Fruit fly (Drosophila melanogaster) whole organism, embryonic: Measurements from ENCODE around the gene CG6441.

ENCODE experiments used
- Atf-2 ChIP-seq: fragments of 200-800 bp; sonication (Bioruptor generic); optimal IDR thresholded peaks from 2 replicates; lab custom pipeline; 2016; ENCODE audit warnings: missing biosample characterization, missing genetic modification characterization
- Bgb ChIP-seq: fragments of 200-800 bp; sonication (Bioruptor generic); IDR thresholded peaks from 2 replicates; pipeline ENCODE4 v1.3.6; 2022; ENCODE audit warnings: missing biosample characterization, missing genetic modification characterization; ENCODE audit not compliant: partially characterized antibody
- Blimp-1 ChIP-seq: fragments of 200-800 bp; sonication (Bioruptor generic); optimal IDR thresholded peaks from 3 replicates; lab custom pipeline; 2018; ENCODE audit warnings: missing biosample characterization, missing genetic modification characterization, mild to moderate bottlenecking, moderate library complexity, missing genetic modification reagents
- CG10147 ChIP-seq: fragments of 200-800 bp; sonication (Bioruptor generic); optimal IDR thresholded peaks from 2 replicates; lab custom pipeline; 2019; ENCODE audit warnings: missing biosample characterization, mild to moderate bottlenecking, missing genetic modification characterization, moderate library complexity
- CG12155 ChIP-seq: fragments of 200-800 bp; sonication (Bioruptor generic); optimal IDR thresholded peaks from 3 replicates; lab custom pipeline; 2016; ENCODE audit warnings: missing biosample characterization, missing genetic modification characterization
- CG13287 ChIP-seq: fragments of 200-800 bp; sonication (Bioruptor generic); IDR thresholded peaks from 2 replicates; pipeline ENCODE4 v1.3.6; 2022; ENCODE audit warnings: missing biosample characterization, missing genetic modification characterization; ENCODE audit not compliant: partially characterized antibody
- CG13296 ChIP-seq: fragments of 200-800 bp; sonication (Bioruptor generic); optimal IDR thresholded peaks from 3 replicates; lab custom pipeline; 2018; ENCODE audit warnings: missing biosample characterization, mild to moderate bottlenecking, missing genetic modification characterization
- CG16815 ChIP-seq: fragments of 200-800 bp; sonication (Bioruptor generic); optimal IDR thresholded peaks from 3 replicates; lab custom pipeline; 2017; ENCODE audit warnings: missing biosample characterization, mild to moderate bottlenecking, missing genetic modification characterization
- CG18262 ChIP-seq: fragments of 200-800 bp; optimal IDR thresholded peaks from 3 replicates; lab custom pipeline; 2019; ENCODE audit warnings: missing biosample characterization, mild to moderate bottlenecking, missing genetic modification characterization, moderate library complexity
- CG2120 ChIP-seq: fragments of 200-800 bp; sonication (Bioruptor generic); optimal IDR thresholded peaks from 3 replicates; lab custom pipeline; 2016; ENCODE audit warnings: missing biosample characterization, missing genetic modification characterization
- CG2875 ChIP-seq: fragments of 200-800 bp; sonication (Bioruptor generic); optimal IDR thresholded peaks from 2 replicates; lab custom pipeline; 2017; ENCODE audit warnings: missing biosample characterization, mild to moderate bottlenecking, missing genetic modification characterization, missing genetic modification reagents
- CG2889 ChIP-seq: fragments of 200-800 bp; sonication (Bioruptor generic); IDR thresholded peaks from 3 replicates; pipeline ENCODE4 v1.3.6; 2022; ENCODE audit warnings: missing biosample characterization, missing genetic modification characterization
- CG30431 ChIP-seq: fragments of 200-800 bp; sonication (Bioruptor generic); optimal IDR thresholded peaks from 2 replicates; lab custom pipeline; 2017; ENCODE audit warnings: missing biosample characterization, missing genetic modification characterization
- CG3726 ChIP-seq: fragments of 200-800 bp; sonication (Bioruptor generic); IDR thresholded peaks from 3 replicates; pipeline ENCODE4, ENCODE4 v1.3.6; 2022; ENCODE audit warnings: missing biosample characterization, missing genetic modification characterization
- CG3847 ChIP-seq: fragments of 200-800 bp; sonication (Bioruptor generic); IDR thresholded peaks from 2 replicates; pipeline ENCODE4 v1.3.6; 2022; ENCODE audit warnings: missing biosample characterization, missing genetic modification characterization
- CG43689 ChIP-seq: fragments of 200-800 bp; sonication (Bioruptor generic); IDR thresholded peaks from 2 replicates; pipeline ENCODE4 v1.3.6; 2022; ENCODE audit warnings: missing biosample characterization, missing genetic modification characterization
- CG4730 ChIP-seq: fragments of 200-800 bp; sonication (Bioruptor generic); IDR thresholded peaks from 2 replicates; pipeline ENCODE4 v1.3.6; 2022; ENCODE audit warnings: missing biosample characterization, missing genetic modification characterization
- CG7372 ChIP-seq: fragments of 200-800 bp; sonication (Bioruptor generic); IDR thresholded peaks from 2 replicates; pipeline ENCODE4 v1.3.6; 2022; ENCODE audit warnings: missing biosample characterization, missing genetic modification characterization
- CG7928 ChIP-seq: fragments of 200-800 bp; sonication (Bioruptor generic); optimal IDR thresholded peaks from 2 replicates; lab custom pipeline; 2017; ENCODE audit warnings: missing biosample characterization, mild to moderate bottlenecking, missing genetic modification characterization
- CG7963 ChIP-seq: fragments of 200-800 bp; sonication (Bioruptor generic); IDR thresholded peaks from 3 replicates; pipeline ENCODE4 v1.3.6; 2022; ENCODE audit warnings: missing biosample characterization, missing genetic modification characterization; ENCODE audit not compliant: partially characterized antibody
- CG9932 ChIP-seq: fragments of 200-800 bp; sonication (Bioruptor generic); IDR thresholded peaks from 2 replicates; pipeline ENCODE4 v1.3.6; 2022; ENCODE audit warnings: missing biosample characterization, missing genetic modification characterization
- Dref ChIP-seq: fragments of 200-800 bp; sonication (Bioruptor generic); IDR thresholded peaks from 2 replicates; pipeline ENCODE4 v1.3.6; 2022; ENCODE audit warnings: missing biosample characterization, missing genetic modification characterization
- Fer2 ChIP-seq: fragments of 200-800 bp; sonication (Bioruptor generic); optimal IDR thresholded peaks from 2 replicates; lab custom pipeline; 2018; ENCODE audit warnings: missing biosample characterization, mild to moderate bottlenecking, missing genetic modification characterization, moderate library complexity
- HLH4C ChIP-seq: fragments of 200-800 bp; sonication (Bioruptor generic); IDR thresholded peaks from 3 replicates; pipeline ENCODE4 v1.3.6; 2022; ENCODE audit warnings: missing biosample characterization, missing genetic modification characterization; ENCODE audit not compliant: partially characterized antibody
- HLHmδ ChIP-seq: fragments of 200-800 bp; sonication (Bioruptor generic); optimal IDR thresholded peaks from 2 replicates; lab custom pipeline; 2018; ENCODE audit warnings: missing biosample characterization, mild to moderate bottlenecking, missing genetic modification characterization, moderate library complexity
- Mad ChIP-seq: fragments of 200-800 bp; sonication (Bioruptor generic); optimal IDR thresholded peaks from 2 replicates; lab custom pipeline; 2016; ENCODE audit warnings: missing biosample characterization, missing genetic modification characterization
- NC2β ChIP-seq: fragments of 200-800 bp; sonication (Bioruptor generic); optimal IDR thresholded peaks from 2 replicates; lab custom pipeline; 2016; ENCODE audit warnings: missing biosample characterization, missing genetic modification characterization
- NFAT ChIP-seq: fragments of 200-800 bp; sonication (Bioruptor generic); IDR thresholded peaks from 2 replicates; pipeline ENCODE4 v1.3.6; 2022; ENCODE audit warnings: missing biosample characterization, missing genetic modification characterization
- Oli ChIP-seq: fragments of 200-800 bp; sonication (Bioruptor generic); optimal IDR thresholded peaks from 2 replicates; lab custom pipeline; 2018; ENCODE audit warnings: missing biosample characterization, mild to moderate bottlenecking, missing genetic modification characterization, moderate library complexity
- Sox102F ChIP-seq: fragments of 200-800 bp; sonication (Bioruptor generic); optimal IDR thresholded peaks from 2 replicates; lab custom pipeline; 2018; ENCODE audit warnings: missing biosample characterization, mild to moderate bottlenecking, missing genetic modification characterization, moderate library complexity
- Stat92E ChIP-seq, 3 experiments: fragments of >200 bp in 2 of 3; fragments of 200-800 bp in 1 of 3; sonication (Bioruptor generic) in 1 of 3; optimal IDR thresholded peaks; 2 replicates each; lab custom pipeline; 2017 to 2019; ENCODE audit warnings: missing biosample characterization in 3 of 3, missing genetic modification characterization in 3 of 3, mild to moderate bottlenecking in 1 of 3, moderate library complexity in 1 of 3
- Tbp ChIP-seq: fragments of >200 bp; optimal IDR thresholded peaks from 2 replicates; lab custom pipeline; 2018; ENCODE audit warnings: missing biosample characterization, missing genetic modification characterization
- bsh ChIP-seq, 2 experiments: fragments of 200-800 bp; sonication (Bioruptor generic); optimal IDR thresholded peaks; 2 replicates each; lab custom pipeline; 2017 to 2018; ENCODE audit warnings: mild to moderate bottlenecking in 2 of 2, missing biosample characterization in 2 of 2, missing genetic modification characterization in 2 of 2, moderate library complexity in 1 of 2
- btn ChIP-seq: fragments of 200-800 bp; sonication (Bioruptor generic); optimal IDR thresholded peaks from 2 replicates; lab custom pipeline; 2016; ENCODE audit warnings: missing biosample characterization, missing genetic modification characterization
- crol ChIP-seq: fragments of 200-800 bp; sonication (Bioruptor generic); IDR thresholded peaks from 2 replicates; pipeline ENCODE4 v1.3.6; 2022; ENCODE audit warnings: missing biosample characterization, missing genetic modification characterization
- exex ChIP-seq: fragments of 200-800 bp; sonication (Bioruptor generic); optimal IDR thresholded peaks from 4 replicates; lab custom pipeline; 2018; ENCODE audit warnings: missing biosample characterization, mild to moderate bottlenecking, missing genetic modification characterization, moderate library complexity
- fd96Cb ChIP-seq: fragments of 200-800 bp; sonication (Bioruptor generic); optimal IDR thresholded peaks from 2 replicates; lab custom pipeline; 2018; ENCODE audit warnings: missing biosample characterization, mild to moderate bottlenecking, missing genetic modification characterization, moderate library complexity
- hb ChIP-seq: fragments of 200-800 bp; sonication (Bioruptor generic); IDR thresholded peaks from 3 replicates; pipeline ENCODE4 v1.3.6; 2022; ENCODE audit warnings: missing biosample characterization, missing genetic modification characterization; ENCODE audit not compliant: partially characterized antibody
- lbe ChIP-seq: fragments of 200-800 bp; sonication (Bioruptor generic); optimal IDR thresholded peaks from 2 replicates; lab custom pipeline; 2016; ENCODE audit warnings: missing biosample characterization, mild to moderate bottlenecking, missing genetic modification characterization
- pfk ChIP-seq: fragments of 200-800 bp; sonication (Bioruptor generic); optimal IDR thresholded peaks from 2 replicates; lab custom pipeline; 2018; ENCODE audit warnings: missing biosample characterization, mild to moderate bottlenecking, missing genetic modification characterization, moderate library complexity
- ro ChIP-seq: fragments of 200-800 bp; sonication (Bioruptor generic); IDR thresholded peaks from 2 replicates; pipeline ENCODE4 v1.3.6; 2022; ENCODE audit warnings: missing biosample characterization, missing genetic modification characterization
- tin ChIP-seq: fragments of 200-800 bp; sonication (Bioruptor generic); optimal IDR thresholded peaks from 3 replicates; lab custom pipeline; 2016; ENCODE audit warnings: missing biosample characterization, missing genetic modification characterization
- unpg ChIP-seq: fragments of 200-800 bp; sonication (Bioruptor generic); optimal IDR thresholded peaks from 3 replicates; lab custom pipeline; 2018; ENCODE audit warnings: missing biosample characterization, mild to moderate bottlenecking, missing genetic modification characterization, moderate library complexity
- usp ChIP-seq: fragments of >200 bp; optimal IDR thresholded peaks from 2 replicates; lab custom pipeline; 2017; ENCODE audit warnings: missing biosample characterization, missing genetic modification characterization
- vfl ChIP-seq: fragments of 200-800 bp; sonication (Bioruptor generic); optimal IDR thresholded peaks from 2 replicates; lab custom pipeline; 2016; ENCODE audit warnings: missing biosample characterization, missing genetic modification characterization
- zen ChIP-seq: fragments of 200-800 bp; sonication (Bioruptor generic); optimal IDR thresholded peaks from 3 replicates; lab custom pipeline; 2018; ENCODE audit warnings: missing biosample characterization, mild to moderate bottlenecking, missing genetic modification characterization, moderate library complexity

CG6441 gene

DNA sequence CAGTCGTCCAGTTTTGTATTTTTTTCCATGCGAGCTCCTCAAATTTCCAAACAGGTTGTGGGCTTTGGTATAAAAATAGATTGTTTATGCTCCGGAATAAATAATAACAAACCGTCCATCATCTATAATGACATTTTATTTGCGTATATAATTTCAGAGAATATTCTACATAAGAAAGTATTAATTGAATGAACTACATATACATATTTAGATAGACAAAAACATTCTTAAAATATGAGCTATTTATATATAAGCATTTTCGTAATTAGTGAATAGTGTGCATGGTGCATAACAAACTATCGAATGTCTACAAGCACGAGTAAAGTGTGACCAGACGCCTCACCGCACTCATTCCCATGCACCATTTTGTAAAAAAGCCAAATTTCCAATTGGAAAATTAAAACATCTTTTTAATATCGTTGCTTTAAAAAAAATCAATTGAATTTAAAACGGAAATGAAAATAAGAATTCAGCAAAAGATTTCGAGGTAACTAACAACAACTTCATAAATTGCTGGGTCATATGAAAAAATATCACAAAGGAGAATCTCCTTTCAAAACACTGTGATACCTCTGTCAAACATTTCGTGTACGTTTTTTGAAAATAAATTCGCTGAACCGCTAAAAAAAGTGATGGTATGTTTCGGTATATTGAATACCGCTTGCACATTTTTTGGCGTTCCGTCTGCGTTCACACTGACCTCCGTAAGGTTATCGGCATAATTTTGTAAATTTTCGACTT is 48.0 kb upstream of the CG6441 start, which contains the start of gene muc (continued):
- peak in 1 of 2 experiments; percentile 31 for TF ChIP-seq bsh (GFP tag; optimal IDR thresholded peaks at IDR 0.05; lab: Kevin White, UChicago)
- TF ChIP-seq Mad (GFP tag; lab: Kevin White, UChicago), result peak; percentile 40
- no peak for TF ChIP-seq ro
- TF ChIP-seq CG7963 (GFP tag; lab: Robert Waterston, UW), result peak; percentile 44; the same call in 1 of the 3 replicates
- peak; percentile 48; the same call in 1 of the 2 replicates for TF ChIP-seq CG3847
- TF ChIP-seq CG10147 (GFP tag; lab: Kevin White, UChicago), result peak; percentile 11
- peak; percentile 33 for TF ChIP-seq CG12155 (GFP tag; lab: Kevin White, UChicago)
- peak; percentile 4 for TF ChIP-seq CG16815 (GFP tag; lab: Kevin White, UChicago)
- 0 out of 2 replicates have a peak, but pooled peaks have one; percentile 18 for TF ChIP-seq CG7372 (GFP tag; lab: Robert Waterston, UW)
- no peak for TF ChIP-seq CG43689 (GFP tag; lab: Robert Waterston, UW)
- peak; percentile 62 for TF ChIP-seq CG2120 (GFP tag; lab: Kevin White, UChicago)
- no peak for TF ChIP-seq CG30431 (GFP tag; lab: Kevin White, UChicago)
- TF ChIP-seq Stat92E (GFP tag; optimal IDR thresholded peaks at IDR 0.05; lab: Kevin White, UChicago), result peak in 1 of 3 experiments; percentile 78
- TF ChIP-seq CG13287 (GFP tag; lab: Robert Waterston, UW), result peak; percentile 70
- TF ChIP-seq usp (GFP tag; lab: Kevin White, UChicago), result no peak
- TF ChIP-seq Bgb (GFP tag; lab: Robert Waterston, UW), result peak; percentile 61
- TF ChIP-seq vfl (GFP tag; lab: Kevin White, UChicago), result no peak
- TF ChIP-seq CG9932, result peak; percentile 72
- TF ChIP-seq lbe (GFP tag; lab: Kevin White, UChicago), result peak; percentile 38
- peak; percentile 55; the same call in 1 of the 2 replicates for TF ChIP-seq NFAT (GFP tag; lab: Robert Waterston, UW)
- peak; percentile 21 for TF ChIP-seq NC2β (GFP tag; lab: Kevin White, UChicago)
- peak; percentile 33 for TF ChIP-seq Sox102F (GFP tag; lab: Kevin White, UChicago)
- peak; percentile 17 for TF ChIP-seq Oli (tag; lab: Kevin White, UChicago)
- TF ChIP-seq HLH4C (GFP tag; lab: Robert Waterston, UW), result 0 out of 3 replicates have a peak, but pooled peaks have one; percentile 30
- no peak for TF ChIP-seq btn (GFP tag; lab: Kevin White, UChicago)
- peak; percentile 26 for TF ChIP-seq CG13296
- TF ChIP-seq Dref (GFP tag; lab: Robert Waterston, UW), result peak; percentile 46
- TF ChIP-seq zen (tag; lab: Kevin White, UChicago), result peak; percentile 74
- TF ChIP-seq Fer2 (tag; lab: Kevin White, UChicago), result peak; percentile 2
- TF ChIP-seq, all 482 proteins: peak for 209

DNA sequence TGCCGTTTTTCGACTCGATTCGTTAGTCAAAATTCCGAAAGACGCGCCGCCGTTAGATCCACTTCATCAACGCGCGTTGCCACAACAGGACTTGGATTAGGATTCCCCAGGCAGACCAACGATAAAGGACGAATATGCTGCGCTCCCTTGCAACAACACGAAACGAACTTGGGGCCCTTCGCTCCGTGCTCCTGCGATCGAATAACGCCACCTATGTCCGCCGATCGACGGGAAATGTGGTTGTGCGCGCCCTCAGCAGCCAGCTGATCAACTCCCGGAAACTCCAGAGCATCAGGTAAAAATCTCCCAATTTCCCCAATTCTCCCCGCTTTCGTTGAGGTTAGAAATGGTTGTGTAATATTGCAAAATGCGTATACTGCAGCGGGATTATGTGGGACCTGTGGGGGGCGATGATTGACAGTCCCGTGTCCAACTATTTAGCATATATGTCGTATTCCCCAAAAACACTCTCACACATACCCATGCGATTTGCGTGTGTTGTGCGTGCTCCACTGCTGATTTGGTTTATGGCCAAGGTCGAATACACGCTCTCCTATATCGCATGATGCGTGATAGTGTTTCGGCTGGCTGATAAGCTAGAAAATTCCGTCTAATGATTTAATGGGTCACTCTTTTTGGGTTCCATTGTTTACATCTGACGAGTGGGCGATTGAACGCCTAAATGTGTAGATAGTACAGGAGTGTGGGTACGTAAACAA is 47.3 kb upstream of the CG6441 start:
- TF ChIP-seq crol (GFP tag; lab: Robert Waterston, UW), result no peak
- TF ChIP-seq CG30431 (GFP tag; lab: Kevin White, UChicago), result no peak
- TF ChIP-seq HLHmδ (GFP tag; lab: Kevin White, UChicago), result no peak
- TF ChIP-seq CG7928 (GFP tag; lab: Kevin White, UChicago), result no peak
- no peak for TF ChIP-seq fd96Cb (tag; lab: Kevin White, UChicago)
- no peak for TF ChIP-seq CG4730 (GFP tag; lab: Robert Waterston, UW)
- no peak for TF ChIP-seq hb (GFP tag; lab: Robert Waterston, UW)
- no peak for TF ChIP-seq CG18262 (tag; lab: Kevin White, UChicago)
- TF ChIP-seq unpg, result no peak
- TF ChIP-seq Atf-2 (GFP tag; lab: Kevin White, UChicago), result no peak
- TF ChIP-seq exex, result peak; percentile 90
- no peak for TF ChIP-seq CG2875
- TF ChIP-seq pfk (GFP tag; lab: Kevin White, UChicago), result peak; percentile 35
- no peak for TF ChIP-seq Tbp (GFP tag; lab: Kevin White, UChicago)
- no peak for TF ChIP-seq tin (GFP tag; lab: Kevin White, UChicago)
- no peak for TF ChIP-seq CG3726
- no peak for TF ChIP-seq Blimp-1
- no peak for TF ChIP-seq NFAT (GFP tag; lab: Robert Waterston, UW)
- TF ChIP-seq CG2889 (GFP tag; lab: Robert Waterston, UW), result no peak
